Worm (Caenorhabditis elegans): ENCODE data around the gene F43G6.8.

Gene F43G6.8

ce11 chrII:11836554-11837218, 22.8 kb upstream of the F43G6.8 start:
- no peak for TF ChIP-seq Y56A3A.18 (GFP tag; IDR thresholded peaks at IDR 0.05)
- TF ChIP-seq lin-26 (GFP tag; IDR thresholded peaks at IDR 0.05) = 0 out of 2 replicates have a peak, but pooled peaks have one; percentile 21
- TF ChIP-seq him-1 (tag; optimal IDR thresholded peaks at IDR 0.05) = no peak
- TF ChIP-seq snpc-4 (GFP tag; optimal IDR thresholded peaks at IDR 0.05) = no peak
- no peak for TF ChIP-seq snpc-4 (tag; optimal IDR thresholded peaks at IDR 0.05)
- TF ChIP-seq zfh-2 (GFP tag; conservative IDR thresholded peaks at IDR 0.05) = no peak
- TF ChIP-seq lin-40 (tag; optimal IDR thresholded peaks at IDR 0.05) = peak; percentile 61
- TF ChIP-seq F57C9.4 (tag; optimal IDR thresholded peaks at IDR 0.05) = no peak
- peak; percentile 66 for TF ChIP-seq ztf-26 (tag; optimal IDR thresholded peaks at IDR 0.05)
- TF ChIP-seq C06A6.2 (GFP tag; conservative IDR thresholded peaks at IDR 0.05) = peak; percentile 52; the same call in 1 of the 2 replicates
- no peak for TF ChIP-seq hmg-20 (GFP tag; IDR thresholded peaks at IDR 0.05)
- TF ChIP-seq F22D6.2 (tag; optimal IDR thresholded peaks at IDR 0.05) = peak; percentile 11
- TF ChIP-seq K11D2.4 (GFP tag; IDR thresholded peaks at IDR 0.05) = 0 out of 2 replicates have a peak, but pooled peaks have one; percentile 25
- peak; percentile 19 for TF ChIP-seq nhr-80 (tag; optimal IDR thresholded peaks at IDR 0.05)
- TF ChIP-seq somi-1 (GFP tag; optimal IDR thresholded peaks at IDR 0.05) = peak; percentile 66

ce11 chrII:11835208-11835607, 21.3 kb upstream of the F43G6.8 start, which contains the start of gene T27D12.6:
T27D12.6 (plus strand) TSS chrII:11835508.
- TF ChIP-seq rcor-1 (GFP tag; IDR thresholded peaks at IDR 0.05) (no peak), Y79H2A.3 (GFP tag; conservative IDR thresholded peaks at IDR 0.05) (no peak), ztf-22 (GFP tag; optimal IDR thresholded peaks at IDR 0.05) (no peak), F49E8.2 (tag; optimal IDR thresholded peaks at IDR 0.05; ENCODE audit: insufficient read depth) (no peak), ceh-79 (tag; optimal IDR thresholded peaks at IDR 0.05) (no peak), nhr-120 (GFP tag; IDR thresholded peaks at IDR 0.05) (no peak), zfh-2 (GFP tag; conservative IDR thresholded peaks at IDR 0.05) (no peak), hmg-20 (GFP tag; IDR thresholded peaks at IDR 0.05) (no peak), pbrm-1 (GFP tag; IDR thresholded peaks at IDR 0.05) (no peak), bed-2 (GFP tag; IDR thresholded peaks at IDR 0.05) (no peak), aptf-2 (GFP tag; conservative IDR thresholded peaks at IDR 0.05) (no peak)

ce11 chrII:11832475-11832874, 18.6 kb upstream of the F43G6.8 start, which contains the start of gene clec-144:
clec-144 (minus strand) TSS chrII:11832575.
- TF ChIP-seq akir-1 (GFP tag; optimal IDR thresholded peaks at IDR 0.05) (no peak), hmg-20 (GFP tag; IDR thresholded peaks at IDR 0.05) (no peak), F57C9.4 (tag; optimal IDR thresholded peaks at IDR 0.05) (no peak), egrh-3 (GFP tag; IDR thresholded peaks at IDR 0.05) (no peak), madf-6 (GFP tag; IDR thresholded peaks at IDR 0.05) (no peak), madf-3 (GFP tag; IDR thresholded peaks at IDR 0.05) (no peak), ZK185.1 (tag; optimal IDR thresholded peaks at IDR 0.05; ENCODE audit: poor library complexity, severe bottlenecking) (no peak), ceh-40 (GFP tag; IDR thresholded peaks at IDR 0.05) (no peak), F37B4.10 (GFP tag; IDR thresholded peaks at IDR 0.05) (no peak)

- TF ChIP-seq lin-54 (GFP tag; optimal IDR thresholded peaks at IDR 0.05) (no peak), nhr-80 (tag; optimal IDR thresholded peaks at IDR 0.05) (peak; percentile 31), attf-5 (GFP tag; optimal IDR thresholded peaks at IDR 0.05) (peak; percentile 7)
Measured at ce11 chrII:11830601-11831000, 16.7 kb upstream of the F43G6.8 start.
